Worm (Caenorhabditis elegans) whole organism, young adult: ENCODE measurements around the gene evl-18.

Experiments
- C17E4.6 ChIP-seq: fragments of 200-800 bp; sonication (Bioruptor generic); IDR thresholded peaks from 2 replicates; pipeline ENCODE4 v1.3.6; 2022; ENCODE audit warnings: missing genetic modification reagents, missing genetic modification characterization, missing compliant biosample characterization
- F33H1.4 ChIP-seq: fragments of 200-800 bp; sonication (Bioruptor generic); IDR thresholded peaks from 2 replicates; pipeline ENCODE4 v1.3.6; 2022; ENCODE audit warnings: missing genetic modification reagents, missing genetic modification characterization, missing compliant biosample characterization
- F39B2.1 ChIP-seq: fragments of 200-800 bp; sonication (Bioruptor generic); IDR thresholded peaks from 2 replicates; pipeline ENCODE4 v1.3.6; 2022; ENCODE audit warnings: missing genetic modification reagents, missing genetic modification characterization, missing compliant biosample characterization
- F55B11.4 ChIP-seq: sonication (generic microtip); optimal IDR thresholded peaks from 2 replicates; lab custom pipeline; 2016; ENCODE audit warnings: missing compliant biosample characterization, missing genetic modification characterization, borderline replicate concordance; ENCODE audit not compliant: insufficient read depth
- K12H6.12 ChIP-seq: fragments of 200-800 bp; sonication (Bioruptor generic); optimal IDR thresholded peaks from 2 replicates; lab custom pipeline; 2018; ENCODE audit warnings: mild to moderate bottlenecking, missing genetic modification characterization, missing compliant biosample characterization
- Y79H2A.3 ChIP-seq: fragments of 200-800 bp; sonication (Bioruptor generic); conservative IDR thresholded peaks from 2 replicates; pipeline ENCODE4 v1.3.6; 2022; ENCODE audit warnings: missing genetic modification reagents, missing genetic modification characterization, missing compliant biosample characterization
- Y95B8A.8 ChIP-seq: fragments of 200-800 bp; sonication (Bioruptor generic); IDR thresholded peaks from 2 replicates; pipeline ENCODE4 v1.3.6; 2022; ENCODE audit warnings: missing genetic modification reagents, missing genetic modification characterization, missing compliant biosample characterization
- akir-1 ChIP-seq: fragments of 200-800 bp; sonication (Bioruptor generic); optimal IDR thresholded peaks from 2 replicates; lab custom pipeline; 2018; ENCODE audit warnings: mild to moderate bottlenecking, missing genetic modification characterization, moderate library complexity, missing compliant biosample characterization
- aptf-2 ChIP-seq: fragments of 200-800 bp; sonication (Bioruptor generic); conservative IDR thresholded peaks from 2 replicates; pipeline ENCODE4 v1.3.6; 2022; ENCODE audit warnings: missing genetic modification reagents, missing genetic modification characterization, missing compliant biosample characterization
- atf-7 ChIP-seq: sonication (generic microtip); optimal IDR thresholded peaks from 2 replicates; lab custom pipeline; 2017; ENCODE audit warnings: mild to moderate bottlenecking, missing genetic modification characterization, missing compliant biosample characterization
- attf-5 ChIP-seq: fragments of 200-800 bp; sonication (Bioruptor generic); optimal IDR thresholded peaks from 2 replicates; lab custom pipeline; 2018; ENCODE audit warnings: mild to moderate bottlenecking, missing genetic modification characterization, missing compliant biosample characterization
- attf-6 ChIP-seq: fragments of 200-800 bp; sonication (Bioruptor generic); IDR thresholded peaks from 2 replicates; pipeline ENCODE4 v1.3.6; 2022; ENCODE audit warnings: missing genetic modification reagents, missing genetic modification characterization, missing compliant biosample characterization
- bed-1 ChIP-seq: fragments of 200-800 bp; sonication (Bioruptor generic); IDR thresholded peaks from 2 replicates; pipeline ENCODE4 v1.3.6; 2022; ENCODE audit warnings: missing genetic modification reagents, missing genetic modification characterization, missing compliant biosample characterization
- cebp-1 ChIP-seq, 2 experiments: fragments of 200-800 bp in 1 of 2; sonication (Bioruptor generic) in 1 of 2; sonication (generic microtip) in 1 of 2; IDR thresholded peaks in 1 of 2; optimal IDR thresholded peaks in 1 of 2; 2 replicates each; pipeline versions ENCODE4 v1.3.6 to Lab custom; 2017 to 2022; ENCODE audit warnings: missing compliant biosample characterization in 2 of 2, missing genetic modification characterization in 2 of 2, mild to moderate bottlenecking in 1 of 2, missing genetic modification reagents in 1 of 2, moderate library complexity in 1 of 2
- ceh-40 ChIP-seq: fragments of 200-800 bp; sonication (Bioruptor generic); IDR thresholded peaks from 2 replicates; pipeline ENCODE4 v1.3.6; 2022; ENCODE audit warnings: missing genetic modification characterization, missing compliant biosample characterization
- ceh-58 ChIP-seq: fragments of 200-800 bp; sonication (Bioruptor generic); IDR thresholded peaks from 2 replicates; pipeline ENCODE4 v1.3.6; 2022; ENCODE audit warnings: missing genetic modification characterization, missing compliant biosample characterization
- efl-1 ChIP-seq: fragments of 150-350 bp; optimal IDR thresholded peaks from 2 replicates; lab custom pipeline; 2014; ENCODE audit warnings: missing biosample characterization, missing genetic modification reagents, missing genetic modification characterization
- egl-18 ChIP-seq: fragments of 200-800 bp; sonication (Bioruptor generic); IDR thresholded peaks from 2 replicates; pipeline ENCODE4 v1.3.6; 2022; ENCODE audit warnings: missing genetic modification reagents, missing genetic modification characterization, missing compliant biosample characterization
- egrh-3 ChIP-seq: fragments of 200-800 bp; sonication (Bioruptor generic); IDR thresholded peaks from 2 replicates; pipeline ENCODE4 v1.3.6; 2022; ENCODE audit warnings: missing genetic modification reagents, missing genetic modification characterization, missing compliant biosample characterization
- him-1 ChIP-seq: sonication (generic microtip); optimal IDR thresholded peaks from 2 replicates; lab custom pipeline; 2016; ENCODE audit warnings: missing genotype, missing genetic modification reagents, missing genetic modification characterization, missing compliant biosample characterization
- hlh-12 ChIP-seq: sonication (generic microtip); optimal IDR thresholded peaks from 2 replicates; lab custom pipeline; 2016; ENCODE audit warnings: missing genetic modification characterization, missing compliant biosample characterization
- lin-26 ChIP-seq: fragments of 200-800 bp; sonication (Bioruptor generic); IDR thresholded peaks from 2 replicates; pipeline ENCODE4 v1.3.6; 2022; ENCODE audit warnings: missing genetic modification reagents, missing genetic modification characterization, missing compliant biosample characterization
- lsl-1 ChIP-seq: fragments of 200-800 bp; sonication (Bioruptor generic); optimal IDR thresholded peaks from 2 replicates; lab custom pipeline; 2018; ENCODE audit warnings: mild to moderate bottlenecking, missing genetic modification characterization, moderate library complexity, missing compliant biosample characterization
- madf-6 ChIP-seq: fragments of 200-800 bp; sonication (Bioruptor generic); IDR thresholded peaks from 2 replicates; pipeline ENCODE4 v1.3.6; 2022; ENCODE audit warnings: missing genetic modification reagents, missing genetic modification characterization, missing compliant biosample characterization
- madf-8 ChIP-seq: fragments of 200-800 bp; sonication (Bioruptor generic); conservative IDR thresholded peaks from 2 replicates; pipeline ENCODE4 v1.3.6; 2022; ENCODE audit warnings: missing genetic modification reagents, missing genetic modification characterization, missing compliant biosample characterization
- nhr-120 ChIP-seq: fragments of 200-800 bp; sonication (Bioruptor generic); IDR thresholded peaks from 2 replicates; pipeline ENCODE4 v1.3.6; 2022; ENCODE audit warnings: missing genetic modification characterization, missing compliant biosample characterization
- nhr-27 ChIP-seq: fragments of 200-800 bp; sonication (Bioruptor generic); optimal IDR thresholded peaks from 2 replicates; lab custom pipeline; 2018; ENCODE audit warnings: mild to moderate bottlenecking, missing genetic modification characterization, moderate library complexity, missing compliant biosample characterization
- rcor-1 ChIP-seq: fragments of 200-800 bp; sonication (Bioruptor generic); IDR thresholded peaks from 2 replicates; pipeline ENCODE4 v1.3.6; 2022; ENCODE audit warnings: missing genetic modification reagents, missing genetic modification characterization, missing compliant biosample characterization
- sea-2 ChIP-seq: fragments of 200-800 bp; sonication (Bioruptor generic); IDR thresholded peaks from 2 replicates; pipeline ENCODE4 v1.3.6; 2022; ENCODE audit warnings: missing genetic modification characterization, missing compliant biosample characterization
- sptf-2 ChIP-seq: fragments of 200-800 bp; sonication (Bioruptor generic); optimal IDR thresholded peaks from 2 replicates; lab custom pipeline; 2018; ENCODE audit warnings: mild to moderate bottlenecking, missing genetic modification characterization, missing compliant biosample characterization
- unc-130 ChIP-seq: sonication (generic microtip); optimal IDR thresholded peaks from 2 replicates; lab custom pipeline; 2016; ENCODE audit warnings: missing genetic modification reagents, missing genetic modification characterization, missing compliant biosample characterization
- zfh-2 ChIP-seq: fragments of 200-800 bp; sonication (Bioruptor generic); conservative IDR thresholded peaks from 2 replicates; pipeline ENCODE4 v1.3.6; 2022; ENCODE audit warnings: missing genetic modification reagents, missing genetic modification characterization, missing compliant biosample characterization
- ztf-25 ChIP-seq: fragments of 200-800 bp; sonication (Bioruptor generic); IDR thresholded peaks from 2 replicates; pipeline ENCODE4 v1.3.6; 2022; ENCODE audit warnings: missing genetic modification reagents, missing genetic modification characterization, missing compliant biosample characterization
- ztf-28 ChIP-seq: fragments of 200-800 bp; sonication (Bioruptor generic); IDR thresholded peaks from 2 replicates; pipeline ENCODE4 v1.3.6; 2022; ENCODE audit warnings: missing genetic modification reagents, missing genetic modification characterization, missing compliant biosample characterization

The evl-18 gene

DNA sequence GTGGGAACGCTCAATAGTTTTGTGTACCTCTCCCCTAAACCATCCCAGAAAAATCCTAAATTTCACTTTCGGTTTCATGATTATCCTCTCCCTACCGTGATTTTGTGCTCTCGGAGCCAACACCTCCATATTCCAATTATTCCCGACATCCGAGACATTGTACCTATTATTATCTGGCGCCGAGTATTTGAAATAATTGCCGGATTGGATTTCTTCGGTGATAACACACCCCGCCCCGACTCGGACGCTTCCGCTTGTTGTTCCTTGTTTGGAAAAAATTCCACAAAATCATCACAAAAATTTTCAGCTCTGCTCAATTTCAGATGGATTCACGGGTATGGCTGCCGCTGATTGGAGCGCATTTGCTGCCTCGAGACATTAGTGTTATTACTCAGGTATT lies 10.3 kb upstream of the evl-18 start, which contains the start of gene lin-48:
lin-48 (plus strand) TSS at position 301 of the 400 bp plus-strand sequence.
- TF ChIP-seq aptf-2 (GFP tag; lab: Robert Waterston, UW), result no peak
- TF ChIP-seq bed-1, result no peak
- TF ChIP-seq ceh-40 (GFP tag; lab: Robert Waterston, UW), result no peak
- TF ChIP-seq sptf-2 (GFP tag; lab: Kevin White, UChicago), result no peak
- TF ChIP-seq Y95B8A.8 (GFP tag; lab: Robert Waterston, UW), result no peak
- no peak for TF ChIP-seq him-1 (tag; lab: Kevin White, UChicago)
- TF ChIP-seq lsl-1 (GFP tag; lab: Kevin White, UChicago), result no peak
- TF ChIP-seq nhr-27, result no peak
- TF ChIP-seq F33H1.4 (GFP tag; lab: Robert Waterston, UW), result no peak
- TF ChIP-seq ztf-28 (GFP tag; lab: Robert Waterston, UW), result no peak
- no peak for TF ChIP-seq akir-1 (GFP tag; lab: Kevin White, UChicago)
- TF ChIP-seq lin-26 (GFP tag; lab: Robert Waterston, UW), result no peak
- no peak for TF ChIP-seq ceh-58 (GFP tag; lab: Robert Waterston, UW)
- TF ChIP-seq Y79H2A.3 (GFP tag; lab: Robert Waterston, UW), result no peak
- TF ChIP-seq ztf-25 (GFP tag; lab: Robert Waterston, UW), result no peak
- no peak for TF ChIP-seq sea-2 (GFP tag; lab: Robert Waterston, UW)
- TF ChIP-seq atf-7 (tag; lab: Kevin White, UChicago), result no peak

DNA sequence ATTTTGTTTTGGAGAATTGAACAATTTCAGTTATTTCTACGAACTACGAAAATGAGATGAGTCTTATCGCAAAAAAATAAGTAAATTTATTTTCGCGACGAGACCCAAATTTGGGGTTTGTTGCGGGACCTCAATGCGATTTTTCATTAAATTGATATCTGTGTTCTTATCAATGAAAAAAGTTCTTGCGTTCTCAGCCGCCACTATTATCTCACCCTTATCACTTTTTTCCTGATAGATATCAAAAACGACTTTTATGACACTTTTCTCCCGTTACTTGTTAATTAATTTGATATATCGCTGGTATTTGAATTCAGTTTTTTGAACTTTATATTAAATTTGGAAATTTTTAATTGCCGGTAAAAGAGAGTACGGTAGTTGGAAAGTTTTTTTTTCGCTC lies 8.5 kb upstream of the evl-18 start:
- TF ChIP-seq attf-5 (GFP tag; lab: Kevin White, UChicago) (no peak), F39B2.1 (GFP tag; lab: Robert Waterston, UW) (no peak), F33H1.4 (GFP tag; lab: Robert Waterston, UW) (no peak)

DNA sequence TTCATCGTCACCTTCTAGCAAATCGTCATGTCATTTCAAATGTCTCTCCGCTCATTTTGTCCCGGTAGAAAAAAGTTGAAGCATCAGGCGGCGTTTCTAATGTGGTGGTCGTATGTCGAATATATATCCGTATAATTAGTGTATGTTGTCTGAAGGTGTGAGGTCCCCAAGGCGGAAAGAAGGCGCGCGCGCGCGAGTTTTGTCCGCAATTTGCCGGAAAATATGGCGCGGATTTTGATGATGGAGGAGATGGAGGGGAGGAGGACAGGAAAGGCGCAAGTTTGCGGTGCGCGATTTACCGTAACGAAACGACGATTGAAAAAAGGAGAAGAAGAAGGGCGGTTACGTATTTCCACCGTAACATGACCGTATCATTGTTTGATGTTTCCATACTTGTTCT lies 7.3 kb upstream of the evl-18 start:
- TF ChIP-seq zfh-2 (GFP tag; lab: Robert Waterston, UW), result peak; percentile 58; the same call in 1 of the 2 replicates
- TF ChIP-seq rcor-1 (GFP tag; lab: Robert Waterston, UW), result no peak
- no peak for TF ChIP-seq nhr-120
- TF ChIP-seq efl-1, result peak; percentile 50
- TF ChIP-seq madf-6 (GFP tag; lab: Robert Waterston, UW), result peak; percentile 74
- TF ChIP-seq unc-130, result no peak
- TF ChIP-seq madf-8 (GFP tag; lab: Robert Waterston, UW), result peak; percentile 37; the same call in 1 of the 2 replicates
- TF ChIP-seq egrh-3, result 0 out of 2 replicates have a peak, but pooled peaks have one; percentile 17

DNA sequence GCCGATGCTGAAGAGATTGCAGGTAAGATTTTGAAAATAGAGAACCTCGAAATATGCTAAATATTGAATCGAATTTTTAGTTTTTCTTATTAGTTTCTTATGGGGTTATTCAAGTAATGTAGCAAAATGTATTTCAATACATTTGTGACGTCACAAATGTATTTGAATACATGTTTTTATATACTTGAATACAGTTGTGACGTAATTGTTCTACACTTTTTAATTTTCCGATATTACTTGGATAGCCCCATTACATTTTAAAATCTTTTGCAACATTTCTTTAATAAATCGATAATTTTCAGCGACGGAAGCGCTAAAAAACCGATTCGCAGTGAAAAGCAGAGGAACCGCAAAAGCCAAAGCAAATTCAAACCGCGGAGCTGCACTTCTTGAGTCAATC lies 3.5 kb upstream of the evl-18 start:
- no peak for TF ChIP-seq C17E4.6 (GFP tag; lab: Robert Waterston, UW)
- TF ChIP-seq attf-6 (GFP tag; lab: Robert Waterston, UW), result no peak
- TF ChIP-seq hlh-12 (tag; lab: Kevin White, UChicago), result no peak
- no peak for TF ChIP-seq egl-18 (GFP tag; lab: Robert Waterston, UW)
- TF ChIP-seq K12H6.12 (tag; lab: Kevin White, UChicago), result no peak
- no peak for TF ChIP-seq F55B11.4 (tag; lab: Kevin White, UChicago)
- no peak for TF ChIP-seq nhr-120
- no peak for TF ChIP-seq bed-1
- TF ChIP-seq cebp-1 (GFP tag; IDR thresholded peaks at IDR 0.05; lab: Robert Waterston, UW), result no peak
- no peak for TF ChIP-seq cebp-1 (tag; optimal IDR thresholded peaks at IDR 0.05; lab: Kevin White, UChicago)
